Worm (Caenorhabditis elegans) whole organism, young adult: Measurements from ENCODE around the gene F42D1.4.

Source experiments
- F49E8.2 ChIP-seq: sonication (generic microtip); optimal IDR thresholded peaks from 3 replicates; lab custom pipeline; 2017; ENCODE audit warnings: missing genetic modification characterization, mild to moderate bottlenecking, missing compliant biosample characterization, antibody characterized with exemption, moderate library complexity; ENCODE audit not compliant: insufficient read depth
- nfyb-1 ChIP-seq: fragments of 200-800 bp; sonication (Bioruptor generic); IDR thresholded peaks from 2 replicates; pipeline ENCODE4 v1.3.6; 2022; ENCODE audit warnings: missing genetic modification reagents, missing genetic modification characterization, missing compliant biosample characterization

- TF ChIP-seq nfyb-1 (GFP tag; lab: Robert Waterston, UW) (no peak), F49E8.2 (tag; lab: Kevin White, UChicago) (no peak)
Observed at ce11 chrX:14776312-14776711, 30.7 kb upstream of the F42D1.4 start.
